Fruit fly (Drosophila melanogaster) whole organism, embryonic: ENCODE results near the gene CG12655.
"Not testable (repeated sequence)": the region's sequence is repeated elsewhere in the genome, so short reads cannot be mapped to it uniquely, and the experiment has no call there.

ENCODE experiments used
- Atf6 ChIP-seq: fragments of 200-800 bp; sonication (Bioruptor generic); IDR thresholded peaks from 2 replicates; pipeline ENCODE4 v1.3.6; 2022; ENCODE audit warnings: missing biosample characterization, missing genetic modification characterization
- CG12391 ChIP-seq: fragments of 200-800 bp; sonication (Bioruptor generic); optimal IDR thresholded peaks from 3 replicates; lab custom pipeline; 2018; ENCODE audit warnings: missing biosample characterization, mild to moderate bottlenecking, missing genetic modification characterization, moderate library complexity
- CG2202 ChIP-seq: fragments of 200-800 bp; sonication (Bioruptor generic); optimal IDR thresholded peaks from 2 replicates; lab custom pipeline; 2018; ENCODE audit warnings: missing biosample characterization, mild to moderate bottlenecking, missing genetic modification characterization
- CG6689 ChIP-seq: fragments of 200-800 bp; sonication (Bioruptor generic); IDR thresholded peaks from 2 replicates; pipeline ENCODE4 v1.3.6; 2022; ENCODE audit warnings: missing biosample characterization, missing genetic modification characterization
- CG9817 ChIP-seq: fragments of 200-800 bp; sonication (Bioruptor generic); optimal IDR thresholded peaks from 2 replicates; lab custom pipeline; 2018; ENCODE audit warnings: missing biosample characterization, mild to moderate bottlenecking, missing genetic modification characterization, moderate library complexity
- Hey ChIP-seq: fragments of 200-800 bp; sonication (Bioruptor generic); optimal IDR thresholded peaks from 3 replicates; lab custom pipeline; 2018; ENCODE audit warnings: missing biosample characterization, mild to moderate bottlenecking, missing genetic modification characterization
- Lim3 ChIP-seq: fragments of 200-800 bp; sonication (Bioruptor generic); IDR thresholded peaks from 2 replicates; pipeline ENCODE4 v1.3.6; 2022; ENCODE audit warnings: missing biosample characterization, missing genetic modification characterization
- NC2β ChIP-seq: fragments of 200-800 bp; sonication (Bioruptor generic); optimal IDR thresholded peaks from 2 replicates; lab custom pipeline; 2016; ENCODE audit warnings: missing biosample characterization, missing genetic modification characterization
- en ChIP-seq: fragments of 200-800 bp; sonication (Bioruptor generic); optimal IDR thresholded peaks from 2 replicates; lab custom pipeline; 2016; ENCODE audit warnings: missing biosample characterization, missing genetic modification characterization
- gsb-n ChIP-seq: fragments of 200-800 bp; sonication (Bioruptor generic); optimal IDR thresholded peaks from 3 replicates; lab custom pipeline; 2018; ENCODE audit warnings: missing biosample characterization, mild to moderate bottlenecking, missing genetic modification characterization
- nau ChIP-seq: fragments of 200-800 bp; sonication (Bioruptor generic); optimal IDR thresholded peaks from 3 replicates; lab custom pipeline; 2017; ENCODE audit warnings: missing biosample characterization, mild to moderate bottlenecking, missing genetic modification characterization, missing genetic modification reagents
- nmo ChIP-seq: fragments of 200-800 bp; sonication (Bioruptor generic); optimal IDR thresholded peaks from 2 replicates; lab custom pipeline; 2018; ENCODE audit warnings: missing biosample characterization, mild to moderate bottlenecking, missing genetic modification characterization, moderate library complexity

- TF ChIP-seq Lim3; en; nau (GFP tag; lab: Kevin White, UChicago); CG6689 (GFP tag; lab: Robert Waterston, UW); CG2202; nmo; NC2β; Atf6 (GFP tag; lab: Robert Waterston, UW); CG12391 (tag; lab: Kevin White, UChicago); CG9817 (tag; lab: Kevin White, UChicago); Hey (tag; lab: Kevin White, UChicago); gsb-n (tag; lab: Kevin White, UChicago): not testable (repeated sequence)
Measured at dm6 chrX:19920335-19920734, 38.9 kb downstream of the CG12655 start, which contains the start of gene CG45488.
